Worm (Caenorhabditis elegans) whole organism, mixed stage, embryonic: ENCODE data around the gene H14E04.3.

Source experiments
- blmp-1 ChIP-seq: fragments of 150-350 bp; optimal IDR thresholded peaks from 2 replicates; lab custom pipeline; 2014; ENCODE audit warnings: missing biosample characterization, missing genetic modification characterization
- elt-3 ChIP-seq: fragments of 150-350 bp; optimal IDR thresholded peaks from 2 replicates; lab custom pipeline; 2014; ENCODE audit warnings: missing biosample characterization, missing genetic modification characterization
- lsy-2 ChIP-seq: fragments of 150-350 bp; optimal IDR thresholded peaks from 2 replicates; lab custom pipeline; 2014; ENCODE audit warnings: missing biosample characterization, missing genetic modification characterization
- mab-5 ChIP-seq: fragments of 150-350 bp; optimal IDR thresholded peaks from 2 replicates; lab custom pipeline; 2014; ENCODE audit warnings: missing biosample characterization, missing genetic modification characterization
- mep-1 ChIP-seq: fragments of 150-350 bp; optimal IDR thresholded peaks from 2 replicates; lab custom pipeline; 2017; ENCODE audit warnings: missing biosample characterization, missing genetic modification reagents, missing genetic modification characterization, inconsistent platforms
- nhr-12 ChIP-seq: fragments of 150-350 bp; optimal IDR thresholded peaks from 2 replicates; lab custom pipeline; 2014; ENCODE audit warnings: missing biosample characterization, missing genetic modification characterization
- pha-4 ChIP-seq: fragments of 150-350 bp; optimal IDR thresholded peaks from 2 replicates; lab custom pipeline; 2018; ENCODE audit warnings: missing biosample characterization, missing genetic modification reagents, missing genetic modification characterization
- snpc-4 ChIP-seq: fragments of 150-350 bp; optimal IDR thresholded peaks from 2 replicates; lab custom pipeline; 2014; ENCODE audit warnings: missing biosample characterization, missing genetic modification characterization
- sptf-1 ChIP-seq: sonication (generic microtip); optimal IDR thresholded peaks from 2 replicates; lab custom pipeline; 2017; ENCODE audit warnings: mild to moderate bottlenecking, missing genetic modification characterization, moderate library complexity, missing compliant biosample characterization

DNA sequence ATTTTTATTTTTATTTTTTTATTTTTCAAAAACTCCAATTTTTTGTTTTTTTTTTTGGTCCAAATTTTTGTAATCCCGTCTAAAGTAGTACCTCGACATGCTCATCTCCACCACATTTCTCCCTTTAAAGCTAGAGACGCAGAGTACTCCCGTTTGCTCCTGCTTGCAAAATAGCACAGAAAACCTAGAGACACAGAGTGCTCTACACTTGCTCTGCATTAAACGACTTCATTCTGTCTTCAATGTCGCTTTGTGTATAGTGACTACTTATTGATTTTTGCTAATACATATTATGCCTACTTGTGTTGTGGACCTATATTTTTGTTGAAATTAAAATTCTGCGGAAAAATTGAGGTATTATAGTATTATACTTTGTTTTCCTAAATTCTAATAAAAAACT lies 39.7 kb upstream of the H14E04.3 start, which contains the start of gene W04B5.8:
- TF ChIP-seq snpc-4 (tag; lab: Kevin White, UChicago) (no peak), pha-4 (tag; lab: Kevin White, UChicago) (no peak), lsy-2 (tag; lab: Kevin White, UChicago) (no peak), sptf-1 (no peak), elt-3 (tag; lab: Kevin White, UChicago) (no peak), mab-5 (tag; lab: Kevin White, UChicago) (no peak), mep-1 (tag; lab: Kevin White, UChicago) (no peak), blmp-1 (no peak), nhr-12 (tag; lab: Kevin White, UChicago) (no peak)
